Worm (Caenorhabditis elegans) whole organism, L2 larva: ENCODE data around the gene R04D3.3.

Source experiments
- C34F6.9 ChIP-seq: fragments of 150-350 bp; optimal IDR thresholded peaks from 2 replicates; lab custom pipeline; 2014; ENCODE audit warnings: missing biosample characterization, missing genetic modification characterization
- F13H6.1 ChIP-seq: sonication (generic microtip); optimal IDR thresholded peaks from 2 replicates; lab custom pipeline; 2016; ENCODE audit warnings: missing genetic modification characterization, missing compliant biosample characterization
- R02D3.7 ChIP-seq: fragments of 150-350 bp; optimal IDR thresholded peaks from 2 replicates; lab custom pipeline; 2014; ENCODE audit warnings: missing biosample characterization, missing genetic modification characterization
- Y55F3AM.14 ChIP-seq: fragments of 200-800 bp; sonication (Bioruptor generic); optimal IDR thresholded peaks from 2 replicates; lab custom pipeline; 2018; ENCODE audit warnings: mild to moderate bottlenecking, missing genetic modification characterization, missing compliant biosample characterization
- ZK546.5 ChIP-seq: sonication (generic microtip); optimal IDR thresholded peaks from 2 replicates; lab custom pipeline; 2017; ENCODE audit warnings: missing biosample characterization, missing genetic modification characterization
- alr-1 ChIP-seq: fragments of 150-350 bp; optimal IDR thresholded peaks from 2 replicates; lab custom pipeline; 2014; ENCODE audit warnings: missing biosample characterization, missing genetic modification characterization
- aly-2 ChIP-seq: fragments of 150-350 bp; optimal IDR thresholded peaks from 2 replicates; lab custom pipeline; 2014; ENCODE audit warnings: missing biosample characterization, missing genetic modification characterization
- ceh-16 ChIP-seq: fragments of 150-350 bp; optimal IDR thresholded peaks from 2 replicates; lab custom pipeline; 2014; ENCODE audit warnings: missing biosample characterization, missing genetic modification characterization
- ceh-82 ChIP-seq: fragments of 150-350 bp; optimal IDR thresholded peaks from 2 replicates; lab custom pipeline; 2014; ENCODE audit warnings: missing biosample characterization, missing genetic modification characterization
- crh-2 ChIP-seq: sonication (generic microtip); optimal IDR thresholded peaks from 2 replicates; lab custom pipeline; 2017; ENCODE audit warnings: missing biosample characterization, missing genetic modification characterization
- egl-27 ChIP-seq: sonication (generic microtip); optimal IDR thresholded peaks from 3 replicates; lab custom pipeline; 2017; ENCODE audit warnings: missing biosample characterization, missing genetic modification reagents, missing genetic modification characterization
- elt-1 ChIP-seq: fragments of 150-350 bp; optimal IDR thresholded peaks from 2 replicates; lab custom pipeline; 2014; ENCODE audit warnings: missing biosample characterization, missing genetic modification characterization
- elt-3 ChIP-seq: sonication (generic microtip); optimal IDR thresholded peaks from 2 replicates; lab custom pipeline; 2017; ENCODE audit warnings: missing biosample characterization, missing genetic modification characterization
- lin-11 ChIP-seq: fragments of 150-350 bp; sonication (generic microtip); optimal IDR thresholded peaks from 2 replicates; lab custom pipeline; 2014; ENCODE audit warnings: missing biosample characterization, missing genetic modification characterization, inconsistent platforms, mixed read lengths
- lsy-2 ChIP-seq, 2 experiments: fragments of 150-350 bp in 1 of 2; sonication (generic microtip) in 1 of 2; optimal IDR thresholded peaks; 2 replicates each; lab custom pipeline; 2014 to 2017; ENCODE audit warnings: missing biosample characterization in 2 of 2, missing genetic modification characterization in 2 of 2
- mbf-1 ChIP-seq: sonication (generic microtip); optimal IDR thresholded peaks from 2 replicates; lab custom pipeline; 2017; ENCODE audit warnings: missing biosample characterization, missing genetic modification characterization
- nhr-10 ChIP-seq: sonication (generic microtip); optimal IDR thresholded peaks from 2 replicates; lab custom pipeline; 2017; ENCODE audit warnings: missing biosample characterization, missing genetic modification characterization
- nhr-11 ChIP-seq: fragments of 150-350 bp; optimal IDR thresholded peaks from 2 replicates; lab custom pipeline; 2014; ENCODE audit warnings: missing biosample characterization, missing genetic modification characterization
- nhr-21 ChIP-seq: fragments of 150-350 bp; optimal IDR thresholded peaks from 2 replicates; lab custom pipeline; 2014; ENCODE audit warnings: missing biosample characterization, missing genetic modification characterization
- nhr-23 ChIP-seq: fragments of 150-350 bp; optimal IDR thresholded peaks from 2 replicates; lab custom pipeline; 2014; ENCODE audit warnings: missing biosample characterization, missing genetic modification reagents, missing genetic modification characterization
- nhr-25 ChIP-seq: fragments of 150-350 bp; sonication (generic microtip); optimal IDR thresholded peaks from 3 replicates; lab custom pipeline; 2014; ENCODE audit warnings: missing biosample characterization, missing genetic modification characterization
- peb-1 ChIP-seq: fragments of 150-350 bp; optimal IDR thresholded peaks from 2 replicates; lab custom pipeline; 2014; ENCODE audit warnings: missing biosample characterization, missing genetic modification characterization
- sem-4 ChIP-seq: fragments of 150-350 bp; optimal IDR thresholded peaks from 2 replicates; lab custom pipeline; 2014; ENCODE audit warnings: missing biosample characterization, missing genetic modification reagents, missing genetic modification characterization
- skn-1 ChIP-seq: sonication (generic microtip); optimal IDR thresholded peaks from 2 replicates; lab custom pipeline; 2017; ENCODE audit warnings: missing biosample characterization, missing genetic modification characterization
- sma-9 ChIP-seq, 2 experiments: fragments of 150-350 bp in 1 of 2; sonication (generic microtip) in 1 of 2; optimal IDR thresholded peaks; 2 replicates each; lab custom pipeline; 2014 to 2016; ENCODE audit warnings: missing genetic modification characterization in 2 of 2, mild to moderate bottlenecking in 1 of 2, missing biosample characterization in 1 of 2, missing compliant biosample characterization in 1 of 2, missing genetic modification reagents in 1 of 2, moderate library complexity in 1 of 2
- snpc-4 ChIP-seq: fragments of 150-350 bp; optimal IDR thresholded peaks from 2 replicates; lab custom pipeline; 2014; ENCODE audit warnings: missing biosample characterization, missing genetic modification characterization
- unc-39 ChIP-seq: fragments of 150-350 bp; optimal IDR thresholded peaks from 2 replicates; lab custom pipeline; 2014; ENCODE audit warnings: missing biosample characterization, missing genetic modification characterization
- unc-55 ChIP-seq: fragments of 150-350 bp; sonication (generic microtip); optimal IDR thresholded peaks from 3 replicates; lab custom pipeline; 2014; ENCODE audit warnings: missing biosample characterization, missing genetic modification reagents, missing genetic modification characterization
- unc-62 ChIP-seq: fragments of 150-350 bp; optimal IDR thresholded peaks from 2 replicates; lab custom pipeline; 2014; ENCODE audit warnings: missing biosample characterization, missing genetic modification reagents, missing genetic modification characterization
- zag-1 ChIP-seq: fragments of 150-350 bp; optimal IDR thresholded peaks from 2 replicates; lab custom pipeline; 2014; ENCODE audit warnings: missing biosample characterization, missing genetic modification characterization
- ztf-1 ChIP-seq: fragments of 200-800 bp; sonication (Bioruptor generic); conservative IDR thresholded peaks from 2 replicates; pipeline ENCODE4 v1.3.6; 2022; ENCODE audit warnings: missing genetic modification characterization, missing compliant biosample characterization
- ztf-11 ChIP-seq: sonication (generic microtip); optimal IDR thresholded peaks from 2 replicates; lab custom pipeline; 2017; ENCODE audit warnings: missing biosample characterization, missing genetic modification characterization

Gene R04D3.3

ce11 chrX:13246668-13247358, 43.6 kb downstream of the R04D3.3 start:
- TF ChIP-seq unc-39 (tag; lab: Kevin White, UChicago) (no peak), lsy-2 (tag; optimal IDR thresholded peaks at IDR 0.05; lab: Kevin White, UChicago) (no peak), elt-3 (no peak), nhr-10 (no peak), R02D3.7 (tag; lab: Kevin White, UChicago) (no peak), ceh-82 (tag; lab: Kevin White, UChicago) (no peak), lin-11 (no peak), ztf-1 (no peak), unc-62 (GFP tag; lab: Kevin White, UChicago) (no peak), unc-55 (no peak), sma-9 (GFP tag; optimal IDR thresholded peaks at IDR 0.05; lab: Kevin White, UChicago) (peak; percentile 48), sma-9 (tag; optimal IDR thresholded peaks at IDR 0.05; lab: Kevin White, UChicago) (no peak), sem-4 (tag; lab: Kevin White, UChicago) (no peak), elt-1 (no peak), peb-1 (no peak), egl-27 (tag; lab: Kevin White, UChicago) (no peak), nhr-25 (tag; lab: Kevin White, UChicago) (peak; percentile 59), Y55F3AM.14 (GFP tag; lab: Kevin White, UChicago) (no peak), nhr-21 (peak; percentile 48), C34F6.9 (tag; lab: Kevin White, UChicago) (no peak), zag-1 (no peak), aly-2 (no peak), nhr-11 (tag; lab: Kevin White, UChicago) (no peak), nhr-23 (no peak), ZK546.5 (tag; lab: Kevin White, UChicago) (no peak)

ce11 chrX:13245090-13245489, 45.3 kb downstream of the R04D3.3 start, which contains the start of gene hpl-1:
Gene hpl-1, plus strand, starts transcription at chrX:13245390.
- TF ChIP-seq snpc-4 (tag; lab: Kevin White, UChicago): no peak
- TF ChIP-seq Y55F3AM.14 (GFP tag; lab: Kevin White, UChicago): no peak
- TF ChIP-seq F13H6.1: no peak
- no peak for TF ChIP-seq mbf-1 (tag; lab: Kevin White, UChicago)
- no peak for TF ChIP-seq nhr-25 (tag; lab: Kevin White, UChicago)
- peak; percentile 25 for TF ChIP-seq lin-11
- TF ChIP-seq crh-2 (tag; lab: Kevin White, UChicago): no peak
- TF ChIP-seq ceh-16 (tag; lab: Kevin White, UChicago): no peak

- TF ChIP-seq lsy-2 (tag; optimal IDR thresholded peaks at IDR 0.05; lab: Kevin White, UChicago) (no peak), mbf-1 (tag; lab: Kevin White, UChicago) (no peak), alr-1 (tag; lab: Kevin White, UChicago) (no peak), unc-39 (tag; lab: Kevin White, UChicago) (no peak), skn-1 (tag; lab: Kevin White, UChicago) (no peak), ztf-11 (tag; lab: Kevin White, UChicago) (no peak), peb-1 (no peak), elt-3 (no peak), R02D3.7 (tag; lab: Kevin White, UChicago) (no peak), snpc-4 (tag; lab: Kevin White, UChicago) (no peak)
Measured at ce11 chrX:13242231-13242630, 48.2 kb downstream of the R04D3.3 start, which contains the start of gene K08H2.5. Gene K08H2.5, minus strand, starts transcription at chrX:13242331.
